Worm (Caenorhabditis elegans): ENCODE measurements around the gene nas-4.

nas-4 gene

DNA sequence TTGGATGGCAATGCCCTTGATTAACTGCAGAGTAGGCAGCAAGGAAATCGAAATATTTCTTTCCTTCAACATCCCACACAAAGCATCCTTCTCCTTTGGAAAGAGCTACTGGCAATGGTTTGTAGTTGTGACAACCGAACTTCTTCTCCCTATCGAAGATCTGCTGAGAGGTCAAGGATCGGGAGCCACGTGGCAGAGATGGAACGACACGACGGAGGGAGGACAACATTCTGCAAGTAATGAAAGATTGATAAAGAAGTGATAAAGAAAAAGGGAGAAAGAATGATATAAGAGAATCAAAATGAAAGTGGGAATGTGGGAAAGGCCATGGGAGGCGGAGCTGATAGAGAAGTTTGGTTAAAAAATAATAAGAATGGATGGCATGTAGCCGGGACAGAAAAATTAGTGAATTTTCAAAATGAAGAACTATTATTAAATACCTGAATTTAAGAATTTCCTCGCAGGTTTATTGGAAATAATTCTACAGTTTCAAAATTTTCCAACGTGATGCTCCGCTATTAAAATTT lies 19.7 kb downstream of the nas-4 start, which contains the start of gene oatr-1:
Gene oatr-1, minus strand, starts transcription at position 477 of the 527 bp plus-strand sequence.
- TF ChIP-seq nhr-232 (tag; optimal IDR thresholded peaks at IDR 0.05) (no peak), ceh-45 (GFP tag; IDR thresholded peaks at IDR 0.05) (no peak), pha-4 (tag; optimal IDR thresholded peaks at IDR 0.05) (no peak), sox-2 (GFP tag; IDR thresholded peaks at IDR 0.05) (no peak), che-1 (tag; optimal IDR thresholded peaks at IDR 0.05) (no peak), ets-4 (tag; optimal IDR thresholded peaks at IDR 0.05) (no peak)

DNA sequence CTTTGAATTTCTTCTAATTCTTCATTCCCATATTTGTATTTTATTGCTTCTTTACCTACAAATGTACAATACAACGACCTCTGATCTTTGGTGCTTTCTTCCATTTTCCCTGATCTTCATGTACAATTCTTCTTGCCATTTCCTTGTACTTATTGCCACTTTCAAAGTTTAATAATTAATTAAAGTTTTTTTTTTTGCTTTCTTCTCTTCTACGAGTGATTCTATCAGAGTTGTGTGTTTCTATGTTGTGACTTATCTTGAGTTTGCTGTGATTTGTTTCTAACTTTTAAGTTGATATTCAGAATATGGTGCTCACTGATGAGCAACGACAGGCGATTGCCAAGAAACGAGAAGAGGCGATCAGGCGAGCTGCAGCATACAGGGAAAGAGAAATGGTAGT lies 24.8 kb downstream of the nas-4 start, which contains the start of gene smrc-1:
Gene smrc-1, plus strand, starts transcription at position 301 of the 400 bp plus-strand sequence.
- TF ChIP-seq ref-2 (tag; optimal IDR thresholded peaks at IDR 0.05) (no peak), unc-3 (GFP tag; conservative IDR thresholded peaks at IDR 0.05) (no peak), unc-3 (tag; optimal IDR thresholded peaks at IDR 0.05) (no peak), ceh-2 (tag; optimal IDR thresholded peaks at IDR 0.05) (no peak), nfya-1 (tag; optimal IDR thresholded peaks at IDR 0.05) (no peak), ceh-30 (tag; optimal IDR thresholded peaks at IDR 0.05) (no peak)

DNA sequence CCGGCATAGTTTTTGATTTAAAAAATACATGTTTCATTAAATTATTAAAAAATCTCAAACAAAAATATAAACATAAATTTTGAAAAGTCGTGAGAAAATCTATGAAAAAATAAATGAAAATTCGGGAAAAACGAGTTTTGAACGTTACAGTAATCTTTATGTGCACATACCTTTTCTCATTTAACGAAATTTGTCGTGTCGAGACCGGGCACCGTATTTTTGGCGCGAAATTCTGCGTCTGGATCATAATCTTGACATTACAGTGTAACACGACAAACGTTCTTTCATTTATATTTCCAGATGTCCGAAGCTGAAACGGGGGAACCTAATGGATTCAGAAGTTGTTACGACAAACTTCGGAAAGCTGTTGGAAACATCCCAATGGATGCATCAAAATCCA lies 25.9 kb downstream of the nas-4 start, which contains the start of gene C16A3.2:
Gene C16A3.2, plus strand, starts transcription at position 301 of the 400 bp plus-strand sequence.
- TF ChIP-seq dve-1 (tag; optimal IDR thresholded peaks at IDR 0.05) (no peak), rnt-1 (tag; optimal IDR thresholded peaks at IDR 0.05) (no peak), T23F11.4 (GFP tag; optimal IDR thresholded peaks at IDR 0.05) (no peak), unc-3 (GFP tag; conservative IDR thresholded peaks at IDR 0.05) (no peak), unc-3 (tag; optimal IDR thresholded peaks at IDR 0.05) (no peak)

DNA sequence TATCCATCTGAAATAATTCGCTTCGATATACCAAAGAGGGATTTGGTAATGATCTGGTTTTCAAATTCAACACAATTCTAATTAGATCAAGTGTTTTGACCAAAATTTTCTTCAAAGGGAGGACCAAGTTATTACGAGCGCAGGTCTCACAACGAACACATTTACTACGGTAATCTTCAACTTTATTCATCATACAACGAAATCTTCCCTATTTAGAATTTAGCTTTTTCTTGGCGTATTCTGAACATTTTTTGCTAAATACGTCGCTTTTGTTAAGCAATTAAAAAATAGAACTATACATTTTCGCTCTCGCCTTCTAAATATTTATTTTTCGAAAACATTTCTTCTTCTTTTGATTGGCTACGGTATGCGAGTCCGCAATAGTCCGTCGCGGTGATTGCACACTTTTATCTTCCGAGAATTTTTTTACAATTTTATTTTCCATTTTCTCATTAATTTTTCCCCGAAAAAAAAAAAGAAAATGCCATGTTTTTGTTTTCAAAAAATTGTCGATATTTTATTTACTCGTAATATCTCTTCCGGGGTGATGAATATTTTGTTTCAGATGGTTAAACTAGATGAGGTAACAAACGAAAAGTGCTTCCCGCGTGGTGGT lies 32.4 kb downstream of the nas-4 start, which contains the start of gene let-716:
Gene let-716, plus strand, starts transcription at position 566 of the 616 bp plus-strand sequence.
- no peak for TF ChIP-seq pros-1 (tag; optimal IDR thresholded peaks at IDR 0.05)
- TF ChIP-seq ttx-3 (tag; optimal IDR thresholded peaks at IDR 0.05): no peak
- no peak for TF ChIP-seq dve-1 (tag; optimal IDR thresholded peaks at IDR 0.05)
- no peak for TF ChIP-seq K09A11.1 (tag; optimal IDR thresholded peaks at IDR 0.05; ENCODE audit: insufficient read depth)
- TF ChIP-seq nfya-1 (tag; optimal IDR thresholded peaks at IDR 0.05): peak; percentile 69
- no peak for TF ChIP-seq unc-3 (GFP tag; conservative IDR thresholded peaks at IDR 0.05)
- TF ChIP-seq unc-3 (tag; optimal IDR thresholded peaks at IDR 0.05): no peak
- TF ChIP-seq K02D7.2 (tag; optimal IDR thresholded peaks at IDR 0.05): no peak
- TF ChIP-seq pha-2 (tag; optimal IDR thresholded peaks at IDR 0.05): no peak
- TF ChIP-seq ztf-16 (tag; optimal IDR thresholded peaks at IDR 0.05): no peak
- TF ChIP-seq pag-3 (tag; optimal IDR thresholded peaks at IDR 0.05; ENCODE audit: borderline replicate concordance): no peak
- TF ChIP-seq unc-42 (tag; optimal IDR thresholded peaks at IDR 0.05): peak; percentile 2

DNA sequence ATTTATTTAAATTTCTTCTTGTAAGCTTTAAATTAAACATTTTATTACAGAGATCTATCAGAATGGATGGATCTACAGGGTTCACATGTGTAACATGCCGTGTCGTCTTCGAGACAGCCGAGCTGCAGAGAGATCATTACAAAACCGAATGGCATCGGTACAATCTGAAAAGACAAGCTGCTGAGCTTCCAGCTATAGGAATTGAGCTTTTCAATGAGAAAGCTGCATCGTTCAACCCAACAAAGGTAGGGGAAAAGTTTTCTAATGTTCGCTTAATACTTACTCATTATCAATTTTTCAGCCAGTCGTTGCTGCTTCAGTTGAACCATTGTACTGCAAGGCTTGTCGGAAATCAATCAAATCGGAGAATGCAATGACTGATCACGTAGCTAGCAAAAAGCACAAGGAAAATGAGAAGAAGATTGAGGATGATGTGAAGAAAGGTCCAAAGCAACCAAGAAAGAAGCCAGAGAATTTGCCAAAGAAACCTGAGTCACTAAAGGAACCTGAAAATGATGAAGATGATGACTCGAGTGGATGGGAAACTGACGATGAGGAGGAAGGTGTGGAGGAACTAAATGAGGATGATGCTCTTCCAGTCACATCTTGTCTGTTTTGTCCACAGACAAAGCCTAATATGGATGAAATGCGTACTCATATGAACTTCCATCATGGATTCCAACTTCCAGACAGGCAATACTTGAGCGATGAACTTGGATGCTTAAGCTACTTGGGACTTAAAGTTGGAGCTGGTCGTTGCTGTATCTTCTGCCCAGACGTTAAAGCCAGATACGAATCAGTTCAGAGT lies 33.7 kb downstream of the nas-4 start, which contains the start of gene znf-622:
Gene znf-622, plus strand, starts transcription at position 51 of the 808 bp plus-strand sequence.
- TF ChIP-seq C08G9.2 (tag; optimal IDR thresholded peaks at IDR 0.05): no peak
- no peak for TF ChIP-seq F13H6.1 (tag; optimal IDR thresholded peaks at IDR 0.05)
- no peak for TF ChIP-seq ceh-48 (tag; optimal IDR thresholded peaks at IDR 0.05)
- no peak for TF ChIP-seq pat-9 (tag; optimal IDR thresholded peaks at IDR 0.05)
- no peak for TF ChIP-seq che-1 (tag; optimal IDR thresholded peaks at IDR 0.05)
- no peak for TF ChIP-seq pax-1 (tag; optimal IDR thresholded peaks at IDR 0.05)
- TF ChIP-seq fkh-6 (tag; optimal IDR thresholded peaks at IDR 0.05): no peak
- TF ChIP-seq ceh-14 (tag; optimal IDR thresholded peaks at IDR 0.05): no peak
- TF ChIP-seq ceh-34 (tag; optimal IDR thresholded peaks at IDR 0.05): no peak
- no peak for TF ChIP-seq fkh-10 (GFP tag; optimal IDR thresholded peaks at IDR 0.05)
- TF ChIP-seq pha-2 (tag; optimal IDR thresholded peaks at IDR 0.05): no peak
- TF ChIP-seq K09A11.1 (tag; optimal IDR thresholded peaks at IDR 0.05; ENCODE audit: insufficient read depth): no peak
- no peak for TF ChIP-seq ceh-9 (tag; optimal IDR thresholded peaks at IDR 0.05)
- no peak for TF ChIP-seq Y22D7AL.16 (tag; optimal IDR thresholded peaks at IDR 0.05)
- no peak for TF ChIP-seq sox-4 (tag; optimal IDR thresholded peaks at IDR 0.05)
